Fruit fly (Drosophila melanogaster) whole organism, embryonic: ENCODE data around the gene CG12398.

ENCODE experiments used
- CG10274 ChIP-seq: fragments of 200-800 bp; sonication (Bioruptor generic); optimal IDR thresholded peaks from 3 replicates; lab custom pipeline; 2017; ENCODE audit warnings: missing biosample characterization, mild to moderate bottlenecking, missing genetic modification characterization
- CG11456 ChIP-seq: fragments of 200-800 bp; sonication (Bioruptor generic); IDR thresholded peaks from 3 replicates; pipeline ENCODE4 v1.3.6; 2022; ENCODE audit warnings: missing biosample characterization, missing genetic modification characterization
- CG13624 ChIP-seq: fragments of 200-800 bp; sonication (Bioruptor generic); optimal IDR thresholded peaks from 2 replicates; lab custom pipeline; 2016; ENCODE audit warnings: missing biosample characterization, missing genetic modification characterization
- CG13894 ChIP-seq: fragments of 200-800 bp; sonication (Bioruptor generic); optimal IDR thresholded peaks from 3 replicates; lab custom pipeline; 2018; ENCODE audit warnings: missing biosample characterization, mild to moderate bottlenecking, missing genetic modification characterization, moderate library complexity
- CG14710 ChIP-seq: fragments of 200-800 bp; sonication (Bioruptor generic); optimal IDR thresholded peaks from 3 replicates; lab custom pipeline; 2019; ENCODE audit warnings: missing biosample characterization, mild to moderate bottlenecking, missing genetic modification characterization, moderate library complexity
- CG17802 ChIP-seq: fragments of 200-800 bp; sonication (Bioruptor generic); optimal IDR thresholded peaks from 2 replicates; lab custom pipeline; 2018; ENCODE audit warnings: missing biosample characterization, mild to moderate bottlenecking, missing genetic modification characterization, moderate library complexity
- CG2129 ChIP-seq: fragments of 200-800 bp; sonication (Bioruptor generic); IDR thresholded peaks from 2 replicates; pipeline ENCODE4 v1.3.6; 2022; ENCODE audit warnings: missing biosample characterization, missing genetic modification characterization; ENCODE audit not compliant: partially characterized antibody
- CG2678 ChIP-seq: fragments of 200-800 bp; sonication (Bioruptor generic); optimal IDR thresholded peaks from 3 replicates; lab custom pipeline; 2019; ENCODE audit warnings: missing biosample characterization, mild to moderate bottlenecking, missing genetic modification characterization, moderate library complexity
- CG3163 ChIP-seq: fragments of 200-800 bp; sonication (Bioruptor generic); optimal IDR thresholded peaks from 3 replicates; lab custom pipeline; 2016; ENCODE audit warnings: missing biosample characterization, missing genetic modification characterization
- CG32532 ChIP-seq: fragments of 200-800 bp; sonication (Bioruptor generic); IDR thresholded peaks from 2 replicates; pipeline ENCODE4 v1.3.6; 2022; ENCODE audit warnings: missing biosample characterization, missing genetic modification characterization
- CG34224 ChIP-seq: fragments of 200-800 bp; sonication (Bioruptor generic); IDR thresholded peaks from 3 replicates; pipeline ENCODE4 v1.3.6; 2022; ENCODE audit warnings: missing biosample characterization, missing genetic modification characterization; ENCODE audit not compliant: partially characterized antibody
- CG4328 ChIP-seq: fragments of 200-800 bp; sonication (Bioruptor generic); optimal IDR thresholded peaks from 3 replicates; lab custom pipeline; 2017; ENCODE audit warnings: missing biosample characterization, missing genetic modification reagents, missing genetic modification characterization
- CG6272 ChIP-seq: fragments of 200-800 bp; sonication (Bioruptor generic); IDR thresholded peaks from 2 replicates; pipeline ENCODE4 v1.3.6; 2022; ENCODE audit warnings: missing biosample characterization, missing genetic modification characterization
- CG8281 ChIP-seq: fragments of 200-800 bp; sonication (Bioruptor generic); optimal IDR thresholded peaks from 2 replicates; lab custom pipeline; 2018; ENCODE audit warnings: missing biosample characterization, mild to moderate bottlenecking, missing genetic modification characterization, moderate library complexity
- CG9932 ChIP-seq: fragments of 200-800 bp; sonication (Bioruptor generic); IDR thresholded peaks from 2 replicates; pipeline ENCODE4 v1.3.6; 2022; ENCODE audit warnings: missing biosample characterization, missing genetic modification characterization
- CTCF ChIP-seq: fragments of 200-800 bp; sonication (Bioruptor generic); optimal IDR thresholded peaks from 2 replicates; lab custom pipeline; 2017; ENCODE audit warnings: missing biosample characterization, mild to moderate bottlenecking, missing genetic modification characterization, moderate library complexity
- Doc3 ChIP-seq: fragments of 200-800 bp; sonication (Bioruptor generic); IDR thresholded peaks from 3 replicates; pipeline ENCODE4 v1.3.6; 2022; ENCODE audit warnings: missing biosample characterization, missing genetic modification characterization; ENCODE audit not compliant: partially characterized antibody
- Dref ChIP-seq: fragments of 200-800 bp; sonication (Bioruptor generic); IDR thresholded peaks from 2 replicates; pipeline ENCODE4 v1.3.6; 2022; ENCODE audit warnings: missing biosample characterization, missing genetic modification characterization
- HLH4C ChIP-seq: fragments of 200-800 bp; sonication (Bioruptor generic); IDR thresholded peaks from 3 replicates; pipeline ENCODE4 v1.3.6; 2022; ENCODE audit warnings: missing biosample characterization, missing genetic modification characterization; ENCODE audit not compliant: partially characterized antibody
- HLHmδ ChIP-seq: fragments of 200-800 bp; sonication (Bioruptor generic); optimal IDR thresholded peaks from 2 replicates; lab custom pipeline; 2018; ENCODE audit warnings: missing biosample characterization, mild to moderate bottlenecking, missing genetic modification characterization, moderate library complexity
- Kr ChIP-seq: fragments of 200-800 bp; sonication (Bioruptor generic); optimal IDR thresholded peaks from 2 replicates; lab custom pipeline; 2017; ENCODE audit warnings: missing biosample characterization, mild to moderate bottlenecking, missing genetic modification characterization
- Lhr ChIP-seq: fragments of 200-800 bp; sonication (Bioruptor generic); optimal IDR thresholded peaks from 3 replicates; lab custom pipeline; 2017; ENCODE audit warnings: mild to moderate bottlenecking, missing biosample characterization, missing genetic modification reagents, missing genetic modification characterization
- Myb ChIP-seq: fragments of 200-800 bp; sonication (Bioruptor generic); optimal IDR thresholded peaks from 2 replicates; lab custom pipeline; 2016; ENCODE audit warnings: missing biosample characterization, missing genetic modification characterization
- Neu2 ChIP-seq: fragments of 200-800 bp; sonication (Bioruptor generic); optimal IDR thresholded peaks from 3 replicates; lab custom pipeline; 2016; ENCODE audit warnings: missing biosample characterization, missing genetic modification characterization, borderline replicate concordance
- Scr ChIP-seq: fragments of 200-800 bp; sonication (Bioruptor generic); IDR thresholded peaks from 2 replicates; pipeline ENCODE4 v1.3.6; 2022; ENCODE audit warnings: missing biosample characterization, missing genetic modification characterization; ENCODE audit not compliant: partially characterized antibody
- Sry-β ChIP-seq: fragments of 200-800 bp; sonication (Bioruptor generic); optimal IDR thresholded peaks from 2 replicates; lab custom pipeline; 2018; ENCODE audit warnings: missing biosample characterization, mild to moderate bottlenecking, missing genetic modification characterization, moderate library complexity
- Usf ChIP-seq: fragments of 200-800 bp; sonication (Bioruptor generic); optimal IDR thresholded peaks from 2 replicates; lab custom pipeline; 2017; ENCODE audit warnings: missing genotype, missing biosample characterization, missing genetic modification characterization
- Xbp1 ChIP-seq: fragments of 200-800 bp; sonication (Bioruptor generic); optimal IDR thresholded peaks from 3 replicates; lab custom pipeline; 2016; ENCODE audit warnings: missing biosample characterization, mild to moderate bottlenecking, missing genetic modification characterization
- Xrp1 ChIP-seq: fragments of 200-800 bp; sonication (Bioruptor generic); IDR thresholded peaks from 2 replicates; pipeline ENCODE4 v1.3.6; 2022; ENCODE audit warnings: missing biosample characterization, missing genetic modification characterization
- abd-A ChIP-seq: fragments of 200-800 bp; sonication (Bioruptor generic); optimal IDR thresholded peaks from 3 replicates; lab custom pipeline; 2019; ENCODE audit warnings: missing biosample characterization, mild to moderate bottlenecking, missing genetic modification characterization, moderate library complexity
- amos ChIP-seq: fragments of 200-800 bp; sonication (Bioruptor generic); IDR thresholded peaks from 2 replicates; pipeline ENCODE4 v1.3.6; 2022; ENCODE audit warnings: missing biosample characterization, missing genetic modification characterization; ENCODE audit not compliant: partially characterized antibody
- ato ChIP-seq: fragments of 200-800 bp; sonication (Bioruptor generic); IDR thresholded peaks from 2 replicates; pipeline ENCODE4 v1.3.6; 2022; ENCODE audit warnings: missing biosample characterization, missing genetic modification characterization; ENCODE audit not compliant: partially characterized antibody
- chinmo ChIP-seq: fragments of 200-800 bp; sonication (Bioruptor generic); IDR thresholded peaks from 4 replicates; pipeline ENCODE4 v1.3.6; 2022; ENCODE audit warnings: missing biosample characterization, missing genetic modification characterization; ENCODE audit not compliant: partially characterized antibody
- crol ChIP-seq: fragments of 200-800 bp; sonication (Bioruptor generic); IDR thresholded peaks from 2 replicates; pipeline ENCODE4 v1.3.6; 2022; ENCODE audit warnings: missing biosample characterization, missing genetic modification characterization
- crp ChIP-seq, 2 experiments: fragments of 200-800 bp; sonication (Bioruptor generic); optimal IDR thresholded peaks; 2 replicates in 1 of 2; 3 replicates in 1 of 2; lab custom pipeline; 2017; ENCODE audit warnings: missing biosample characterization in 2 of 2, missing genetic modification characterization in 2 of 2, mild to moderate bottlenecking in 1 of 2, moderate library complexity in 1 of 2
- dpn ChIP-seq, 2 experiments: fragments of 200-800 bp; sonication (Bioruptor generic); optimal IDR thresholded peaks; 3 replicates each; lab custom pipeline; 2016; ENCODE audit warnings: missing biosample characterization in 2 of 2, missing genetic modification characterization in 2 of 2
- ewg ChIP-seq: fragments of 200-800 bp; sonication (Bioruptor generic); optimal IDR thresholded peaks from 3 replicates; lab custom pipeline; 2017; ENCODE audit warnings: mild to moderate bottlenecking, missing biosample characterization, missing genetic modification reagents, missing genetic modification characterization
- gro ChIP-seq: fragments of 200-800 bp; sonication (Bioruptor generic); optimal IDR thresholded peaks from 2 replicates; lab custom pipeline; 2016; ENCODE audit warnings: missing biosample characterization, missing genetic modification characterization
- hb ChIP-seq: fragments of 200-800 bp; sonication (Bioruptor generic); IDR thresholded peaks from 3 replicates; pipeline ENCODE4 v1.3.6; 2022; ENCODE audit warnings: missing biosample characterization, missing genetic modification characterization; ENCODE audit not compliant: partially characterized antibody
- inv ChIP-seq: fragments of 200-800 bp; sonication (Bioruptor generic); IDR thresholded peaks from 2 replicates; pipeline ENCODE4 v1.3.6; 2022; ENCODE audit warnings: missing biosample characterization, missing genetic modification characterization; ENCODE audit not compliant: partially characterized antibody
- jing ChIP-seq: fragments of 200-800 bp; sonication (Bioruptor generic); optimal IDR thresholded peaks from 2 replicates; lab custom pipeline; 2018; ENCODE audit warnings: missing biosample characterization, mild to moderate bottlenecking, missing genetic modification characterization
- knrl ChIP-seq: fragments of 200-800 bp; sonication (Bioruptor generic); IDR thresholded peaks from 3 replicates; pipeline ENCODE4 v1.3.6; 2022; ENCODE audit warnings: missing biosample characterization, missing genetic modification characterization; ENCODE audit not compliant: partially characterized antibody
- mld ChIP-seq: fragments of 200-800 bp; sonication (Bioruptor generic); IDR thresholded peaks from 3 replicates; pipeline ENCODE4 v1.3.6; 2022; ENCODE audit warnings: missing biosample characterization, missing genetic modification characterization; ENCODE audit not compliant: partially characterized antibody
- sens ChIP-seq: fragments of 200-800 bp; sonication (Bioruptor generic); peaks from one replicate; lab custom pipeline; 2016; ENCODE audit warnings: missing biosample characterization, missing genetic modification characterization
- toy ChIP-seq: fragments of 200-800 bp; sonication (Bioruptor generic); IDR thresholded peaks from 2 replicates; pipeline ENCODE4 v1.3.6; 2022; ENCODE audit warnings: missing biosample characterization, missing genetic modification characterization
- vvl ChIP-seq: fragments of 200-800 bp; sonication (Bioruptor generic); IDR thresholded peaks from 2 replicates; pipeline ENCODE4 v1.3.6; 2022; ENCODE audit warnings: missing biosample characterization, missing genetic modification characterization
- zen2 ChIP-seq: fragments of 200-800 bp; sonication (Bioruptor generic); IDR thresholded peaks from 3 replicates; pipeline ENCODE4 v1.3.6; 2022; ENCODE audit warnings: missing biosample characterization, missing genetic modification characterization; ENCODE audit not compliant: partially characterized antibody

CG12398 gene

DNA sequence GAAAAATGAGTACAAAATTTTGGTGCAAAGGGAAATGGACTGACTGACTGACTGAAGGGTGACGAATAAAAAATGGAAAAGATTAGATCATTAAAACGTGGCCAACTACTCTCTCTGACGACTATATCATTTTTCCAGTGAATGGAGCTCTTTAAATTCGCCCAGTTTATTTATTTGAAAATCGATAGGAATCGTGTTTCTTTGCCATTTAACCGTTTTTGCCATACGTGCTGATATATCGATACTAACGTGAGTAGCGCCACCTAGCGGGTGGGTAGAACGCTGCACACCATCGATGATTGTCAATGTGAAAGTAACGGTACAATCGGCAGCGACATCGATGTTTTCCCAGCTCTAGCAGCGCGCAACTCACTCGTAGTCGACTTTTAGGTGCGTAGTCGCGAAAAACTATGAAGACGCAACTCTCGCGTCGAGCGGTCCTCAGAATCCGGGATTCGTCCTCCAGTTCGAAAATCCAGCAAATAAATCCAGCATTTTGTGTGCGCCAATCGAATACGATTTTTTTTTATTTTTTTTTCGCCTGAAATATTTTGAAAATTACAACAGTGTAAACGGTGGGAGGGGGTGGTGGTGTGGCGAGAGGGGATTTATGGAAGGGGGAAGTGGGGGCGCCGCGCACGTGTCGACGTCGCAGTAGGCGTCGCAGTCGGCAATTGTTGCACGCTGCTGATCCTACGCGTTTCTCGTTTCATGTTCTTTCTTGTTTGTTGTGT is 41.6 kb upstream of the CG12398 start, which contains the start of the genes CG9030 and eag:
Gene CG9030, minus strand, starts transcription at position 51 of the 734 bp plus-strand sequence.
Gene eag, plus strand, starts transcription at position 428 of the 734 bp plus-strand sequence.
- TF ChIP-seq CG3163 (GFP tag; lab: Kevin White, UChicago) (peak; percentile 6), Neu2 (GFP tag; lab: Kevin White, UChicago) (peak; percentile 87), CG17802 (tag; lab: Kevin White, UChicago) (peak; percentile 4), ewg (peak; percentile 65), CTCF (GFP tag; lab: Kevin White, UChicago) (peak; percentile 93), gro (GFP tag; lab: Kevin White, UChicago) (no peak), Scr (GFP tag; lab: Robert Waterston, UW) (peak; percentile 82), abd-A (tag; lab: Kevin White, UChicago) (peak; percentile 70), CG13624 (GFP tag; lab: Kevin White, UChicago) (peak; percentile 27), crp (GFP tag; optimal IDR thresholded peaks at IDR 0.05; lab: Kevin White, UChicago) (no peak), Sry-β (no peak), Xbp1 (GFP tag; lab: Kevin White, UChicago) (peak; percentile 24), zen2 (GFP tag; lab: Robert Waterston, UW) (peak; percentile 66; the same call in 1 of the 3 replicates), Myb (GFP tag; lab: Kevin White, UChicago) (peak; percentile 94), CG32532 (GFP tag; lab: Robert Waterston, UW) (peak; percentile 22; the same call in 1 of the 2 replicates), vvl (GFP tag; lab: Robert Waterston, UW) (peak; percentile 31; the same call in 1 of the 2 replicates), HLHmδ (GFP tag; lab: Kevin White, UChicago) (no peak), amos (GFP tag; lab: Robert Waterston, UW) (peak; percentile 93), HLH4C (GFP tag; lab: Robert Waterston, UW) (peak; percentile 88), CG9932 (peak; percentile 49; the same call in 1 of the 2 replicates), knrl (GFP tag; lab: Robert Waterston, UW) (peak; percentile 86), CG34224 (GFP tag; lab: Robert Waterston, UW) (peak; percentile 85), sens (peak; percentile 59), toy (GFP tag; lab: Robert Waterston, UW) (no peak), hb (peak; percentile 86), CG2129 (GFP tag; lab: Robert Waterston, UW) (peak; percentile 54; the same call in 1 of the 2 replicates), CG11456 (GFP tag; lab: Robert Waterston, UW) (peak; percentile 59; the same call in 2 of the 3 replicates), Dref (GFP tag; lab: Robert Waterston, UW) (peak; percentile 93), inv (GFP tag; lab: Robert Waterston, UW) (peak; percentile 87), Kr (no peak), dpn (GFP tag; optimal IDR thresholded peaks at IDR 0.05; lab: Kevin White, UChicago) (peak; percentile 8 to 21), CG10274 (GFP tag; lab: Kevin White, UChicago) (no peak), Xrp1 (0 out of 2 replicates have a peak, but pooled peaks have one; percentile 15), chinmo (GFP tag; lab: Robert Waterston, UW) (peak; percentile 82; the same call in 3 of the 4 replicates), CG8281 (tag; lab: Kevin White, UChicago) (no peak), crol (peak; percentile 45; the same call in 1 of the 2 replicates), CG14710 (tag; lab: Kevin White, UChicago) (peak; percentile 18), mld (GFP tag; lab: Robert Waterston, UW) (0 out of 3 replicates have a peak, but pooled peaks have one; percentile 42), CG13894 (tag; lab: Kevin White, UChicago) (peak; percentile 41), jing (GFP tag; lab: Kevin White, UChicago) (no peak), Usf (no peak), Lhr (GFP tag; lab: Kevin White, UChicago) (peak; percentile 76), CG4328 (GFP tag; lab: Kevin White, UChicago) (no peak), CG2678 (tag; lab: Kevin White, UChicago) (no peak), CG6272 (0 out of 2 replicates have a peak, but pooled peaks have one; percentile 38), Doc3 (GFP tag; lab: Robert Waterston, UW) (peak; percentile 84), ato (GFP tag; lab: Robert Waterston, UW) (peak; percentile 80)
